Worm (Caenorhabditis elegans) whole organism, L1 larva: ENCODE measurements around the gene F08G2.4.
A peak's percentile ranks its signal among the peaks of the same experiment; 100 is the strongest.

Source experiments
- C16A3.4 ChIP-seq: fragments of 150-350 bp; optimal IDR thresholded peaks from 2 replicates; lab custom pipeline; 2014; ENCODE audit warnings: missing biosample characterization, missing genetic modification characterization
- C34B4.2 ChIP-seq: sonication (generic microtip); optimal IDR thresholded peaks from 2 replicates; lab custom pipeline; 2017; ENCODE audit warnings: mild to moderate bottlenecking, missing genetic modification characterization, missing compliant biosample characterization
- F16B12.6 ChIP-seq: fragments of 150-350 bp; optimal IDR thresholded peaks from 2 replicates; lab custom pipeline; 2014; ENCODE audit warnings: missing biosample characterization, missing genetic modification characterization
- Y116A8C.19 ChIP-seq: sonication (generic microtip); optimal IDR thresholded peaks from 2 replicates; lab custom pipeline; 2016; ENCODE audit warnings: missing compliant biosample characterization, missing genetic modification characterization, borderline replicate concordance
- alr-1 ChIP-seq: fragments of 200-800 bp; sonication (Bioruptor generic); optimal IDR thresholded peaks from 2 replicates; lab custom pipeline; 2018; ENCODE audit warnings: borderline replicate concordance, mild to moderate bottlenecking, missing genetic modification characterization, missing compliant biosample characterization
- aly-2 ChIP-seq: fragments of 150-350 bp; optimal IDR thresholded peaks from 2 replicates; lab custom pipeline; 2014; ENCODE audit warnings: missing biosample characterization, missing genetic modification characterization
- blmp-1 ChIP-seq: fragments of 150-350 bp; optimal IDR thresholded peaks from 2 replicates; lab custom pipeline; 2014; ENCODE audit warnings: missing biosample characterization, missing genetic modification characterization
- ceh-63 ChIP-seq: fragments of 200-800 bp; sonication (Bioruptor generic); optimal IDR thresholded peaks from 2 replicates; lab custom pipeline; 2018; ENCODE audit warnings: mild to moderate bottlenecking, missing genetic modification characterization, missing compliant biosample characterization
- ceh-82 ChIP-seq, 3 experiments: fragments of 150-350 bp in 1 of 3; sonication (generic microtip) in 2 of 3; optimal IDR thresholded peaks; 2 replicates each; lab custom pipeline; 2014 to 2017; ENCODE audit warnings: missing biosample characterization in 3 of 3, missing genetic modification characterization in 3 of 3
- ceh-88 ChIP-seq: fragments of 200-800 bp; sonication (Bioruptor generic); IDR thresholded peaks from 2 replicates; pipeline ENCODE4 v1.3.6; 2022; ENCODE audit warnings: missing genetic modification characterization, missing compliant biosample characterization
- ces-1 ChIP-seq: fragments of 150-350 bp; optimal IDR thresholded peaks from 2 replicates; lab custom pipeline; 2014; ENCODE audit warnings: missing biosample characterization, missing genetic modification reagents, missing genetic modification characterization
- egl-13 ChIP-seq: sonication (generic microtip); optimal IDR thresholded peaks from 2 replicates; lab custom pipeline; 2016; ENCODE audit warnings: missing genotype, missing genetic modification reagents, missing genetic modification characterization, missing compliant biosample characterization
- elt-2 ChIP-seq: sonication (generic microtip); optimal IDR thresholded peaks from 2 replicates; lab custom pipeline; 2016; ENCODE audit warnings: missing genetic modification characterization, mild to moderate bottlenecking, inconsistent platforms, missing compliant biosample characterization, missing genetic modification reagents
- elt-3 ChIP-seq, 6 experiments: fragments of 150-350 bp in 1 of 6; sonication (generic microtip); optimal IDR thresholded peaks; 2 replicates each; lab custom pipeline; 2017 to 2018; ENCODE audit warnings: missing biosample characterization in 6 of 6, missing genetic modification characterization in 6 of 6, inconsistent platforms in 1 of 6
- fkh-8 ChIP-seq: sonication (generic microtip); optimal IDR thresholded peaks from 2 replicates; lab custom pipeline; 2016; ENCODE audit warnings: mild to moderate bottlenecking, missing genetic modification characterization, missing compliant biosample characterization
- hlh-17 ChIP-seq: fragments of 200-800 bp; sonication (Bioruptor generic); optimal IDR thresholded peaks from 2 replicates; lab custom pipeline; 2018; ENCODE audit warnings: missing genetic modification characterization, mild to moderate bottlenecking, missing compliant biosample characterization, moderate library complexity, borderline replicate concordance
- hlh-4 ChIP-seq: sonication (generic microtip); optimal IDR thresholded peaks from 2 replicates; lab custom pipeline; 2016; ENCODE audit warnings: mild to moderate bottlenecking, missing genetic modification characterization, missing compliant biosample characterization
- hpl-2 ChIP-seq: fragments of 150-350 bp; optimal IDR thresholded peaks from 2 replicates; lab custom pipeline; 2014; ENCODE audit warnings: missing biosample characterization, missing genetic modification reagents, missing genetic modification characterization
- irx-1 ChIP-seq: sonication (generic microtip); optimal IDR thresholded peaks from 2 replicates; lab custom pipeline; 2016; ENCODE audit warnings: missing genetic modification characterization, missing compliant biosample characterization
- jun-1 ChIP-seq: fragments of 150-350 bp; optimal IDR thresholded peaks from 2 replicates; lab custom pipeline; 2014; ENCODE audit warnings: missing biosample characterization, missing genetic modification reagents, missing genetic modification characterization
- lin-13 ChIP-seq: fragments of 150-350 bp; optimal IDR thresholded peaks from 2 replicates; lab custom pipeline; 2014; ENCODE audit warnings: missing biosample characterization, missing genetic modification reagents, missing genetic modification characterization
- lin-15B ChIP-seq: fragments of 150-350 bp; sonication (generic microtip); optimal IDR thresholded peaks from 3 replicates; lab custom pipeline; 2014; ENCODE audit warnings: missing biosample characterization, missing genetic modification characterization
- lin-35 ChIP-seq, 2 experiments: fragments of 150-350 bp; optimal IDR thresholded peaks; 2 replicates each; lab custom pipeline; 2014; ENCODE audit warnings: missing biosample characterization in 2 of 2, missing genetic modification characterization in 2 of 2, missing genetic modification reagents in 2 of 2
- lin-39 ChIP-seq: fragments of 150-350 bp; optimal IDR thresholded peaks from 2 replicates; lab custom pipeline; 2014; ENCODE audit warnings: missing biosample characterization, missing genetic modification reagents, missing genetic modification characterization
- lsy-2 ChIP-seq, 2 experiments: fragments of 150-350 bp; optimal IDR thresholded peaks; 2 replicates each; lab custom pipeline; 2014; ENCODE audit warnings: missing biosample characterization in 2 of 2, missing genetic modification characterization in 2 of 2
- mab-9 ChIP-seq: fragments of 200-800 bp; sonication (Bioruptor generic); IDR thresholded peaks from 2 replicates; pipeline ENCODE4 v1.3.6; 2022; ENCODE audit warnings: missing genetic modification reagents, missing genetic modification characterization, missing compliant biosample characterization
- mef-2 ChIP-seq: fragments of 150-350 bp; optimal IDR thresholded peaks from 2 replicates; lab custom pipeline; 2014; ENCODE audit warnings: missing biosample characterization, missing genetic modification characterization
- mep-1 ChIP-seq: fragments of 150-350 bp; optimal IDR thresholded peaks from 2 replicates; lab custom pipeline; 2014; ENCODE audit warnings: missing biosample characterization, missing genetic modification characterization
- nhr-19 ChIP-seq: fragments of 200-800 bp; sonication (Bioruptor generic); conservative IDR thresholded peaks from 2 replicates; pipeline ENCODE4 v1.3.6; 2022; ENCODE audit warnings: missing genetic modification characterization, missing compliant biosample characterization
- nhr-28 ChIP-seq: fragments of 150-350 bp; optimal IDR thresholded peaks from 2 replicates; lab custom pipeline; 2014; ENCODE audit warnings: missing biosample characterization, missing genetic modification characterization
- nhr-47 ChIP-seq: sonication (generic microtip); optimal IDR thresholded peaks from 2 replicates; lab custom pipeline; 2016; ENCODE audit warnings: mild to moderate bottlenecking, missing genetic modification characterization, moderate library complexity, missing compliant biosample characterization
- nhr-71 ChIP-seq: sonication (generic microtip); optimal IDR thresholded peaks from 2 replicates; lab custom pipeline; 2016; ENCODE audit warnings: mild to moderate bottlenecking, missing genetic modification characterization, moderate library complexity, missing compliant biosample characterization
- nhr-76 ChIP-seq: sonication (generic microtip); optimal IDR thresholded peaks from 2 replicates; lab custom pipeline; 2017; ENCODE audit warnings: missing biosample characterization, missing genetic modification characterization
- nhr-84 ChIP-seq: sonication (generic microtip); optimal IDR thresholded peaks from 2 replicates; lab custom pipeline; 2017; ENCODE audit warnings: missing biosample characterization, missing genetic modification characterization
- pag-3 ChIP-seq: sonication (generic microtip); optimal IDR thresholded peaks from 2 replicates; lab custom pipeline; 2017; ENCODE audit warnings: missing genetic modification characterization, mild to moderate bottlenecking, missing compliant biosample characterization, antibody characterized with exemption, borderline replicate concordance; ENCODE audit not compliant: insufficient read depth
- pax-3 ChIP-seq: fragments of 200-800 bp; sonication (Bioruptor generic); optimal IDR thresholded peaks from 2 replicates; lab custom pipeline; 2018; ENCODE audit warnings: mild to moderate bottlenecking, missing genetic modification characterization, moderate library complexity, missing compliant biosample characterization
- rnt-1 ChIP-seq: sonication (generic microtip); optimal IDR thresholded peaks from 2 replicates; lab custom pipeline; 2016; ENCODE audit warnings: mild to moderate bottlenecking, missing genetic modification characterization, moderate library complexity, missing compliant biosample characterization
- skn-1 ChIP-seq: fragments of 150-350 bp; optimal IDR thresholded peaks from 2 replicates; lab custom pipeline; 2014; ENCODE audit warnings: missing biosample characterization, missing genetic modification characterization
- snpc-4 ChIP-seq: fragments of 150-350 bp; optimal IDR thresholded peaks from 2 replicates; lab custom pipeline; 2014; ENCODE audit warnings: missing biosample characterization, missing genetic modification characterization
- snu-23 ChIP-seq: sonication (generic microtip); optimal IDR thresholded peaks from 2 replicates; lab custom pipeline; 2016; ENCODE audit warnings: missing genetic modification characterization, missing compliant biosample characterization
- sox-4 ChIP-seq: sonication (generic microtip); optimal IDR thresholded peaks from 2 replicates; lab custom pipeline; 2016; ENCODE audit warnings: missing genetic modification characterization, missing compliant biosample characterization
- swsn-7 ChIP-seq: sonication (generic microtip); optimal IDR thresholded peaks from 2 replicates; lab custom pipeline; 2016; ENCODE audit warnings: missing genetic modification characterization, missing compliant biosample characterization
- tbx-2 ChIP-seq: sonication (generic microtip); optimal IDR thresholded peaks from 2 replicates; lab custom pipeline; 2016; ENCODE audit warnings: missing genetic modification characterization, missing compliant biosample characterization
- unc-130 ChIP-seq: fragments of 150-350 bp; optimal IDR thresholded peaks from 2 replicates; lab custom pipeline; 2017; ENCODE audit warnings: missing biosample characterization, missing genetic modification characterization, inconsistent platforms
- unc-30 ChIP-seq: sonication (generic microtip); optimal IDR thresholded peaks from 2 replicates; lab custom pipeline; 2017; ENCODE audit warnings: missing biosample characterization, missing genetic modification characterization
- unc-62 ChIP-seq: fragments of 150-350 bp; optimal IDR thresholded peaks from 2 replicates; lab custom pipeline; 2014; ENCODE audit warnings: missing biosample characterization, missing genetic modification reagents, missing genetic modification characterization
- unc-86 ChIP-seq: sonication (generic microtip); optimal IDR thresholded peaks from 2 replicates; lab custom pipeline; 2016; ENCODE audit warnings: missing genetic modification characterization, missing compliant biosample characterization
- zip-4 ChIP-seq: fragments of 200-800 bp; sonication (Bioruptor generic); optimal IDR thresholded peaks from 2 replicates; lab custom pipeline; 2018; ENCODE audit warnings: mild to moderate bottlenecking, missing genetic modification characterization, moderate library complexity, missing compliant biosample characterization
- ztf-11 ChIP-seq, 2 experiments: sonication (generic microtip); optimal IDR thresholded peaks; 2 replicates each; lab custom pipeline; 2016 to 2017; ENCODE audit warnings: missing genetic modification characterization in 2 of 2, missing biosample characterization in 1 of 2, missing compliant biosample characterization in 1 of 2

F08G2.4 gene

ce11 chrII:13872191-13872889 lies 41.9 kb downstream of the F08G2.4 start, which contains the start of the genes cup-14 and ndub-8 (continued):
- peak; percentile 100 for TF ChIP-seq lsy-2 (tag; optimal IDR thresholded peaks at IDR 0.05; lab: Kevin White, UChicago)
- no peak for TF ChIP-seq nhr-84 (tag; lab: Kevin White, UChicago)
- TF ChIP-seq alr-1 (tag; lab: Kevin White, UChicago) = no peak
- peak; percentile 95 for TF ChIP-seq snu-23 (GFP tag; lab: Kevin White, UChicago)
- TF ChIP-seq fkh-8 (tag; lab: Kevin White, UChicago) = peak; percentile 88
- peak; percentile 87 to 95 (median 91) for TF ChIP-seq ceh-82 (tag; optimal IDR thresholded peaks at IDR 0.05; lab: Kevin White, UChicago)
- no peak for TF ChIP-seq nhr-28 (tag; lab: Kevin White, UChicago)
- peak; percentile 90 for TF ChIP-seq mep-1 (tag; lab: Kevin White, UChicago)
- peak; percentile 65 for TF ChIP-seq elt-2
- TF ChIP-seq ceh-63 (GFP tag; lab: Kevin White, UChicago) = no peak
- peak; percentile 90 for TF ChIP-seq nhr-19 (GFP tag; lab: Robert Waterston, UW)
- no peak for TF ChIP-seq swsn-7 (tag; lab: Kevin White, UChicago)
- TF ChIP-seq hpl-2 = peak; percentile 76
- TF ChIP-seq pag-3 (tag; lab: Kevin White, UChicago) = no peak
- TF ChIP-seq ztf-11 (tag; optimal IDR thresholded peaks at IDR 0.05; lab: Kevin White, UChicago) = peak in 1 of 2 experiments; percentile 68
- peak; percentile 78 for TF ChIP-seq skn-1 (tag; lab: Kevin White, UChicago)
- peak; percentile 89 for TF ChIP-seq aly-2
- peak; percentile 75 for TF ChIP-seq sox-4 (tag; lab: Kevin White, UChicago)
- TF ChIP-seq nhr-76 (tag; lab: Kevin White, UChicago) = no peak
- no peak for TF ChIP-seq unc-30 (tag; lab: Kevin White, UChicago)
- TF ChIP-seq elt-3 (tag; optimal IDR thresholded peaks at IDR 0.05; lab: Kevin White, UChicago) = peak in 3 of 6 experiments; percentile 8 to 85 (median 62)
- no peak for TF ChIP-seq Y116A8C.19 (tag; lab: Kevin White, UChicago)
- TF ChIP-seq nhr-47 = peak; percentile 95
- TF ChIP-seq unc-130 (tag; lab: Kevin White, UChicago) = peak; percentile 95
- peak; percentile 80 to 87 for TF ChIP-seq lin-35 (GFP tag; optimal IDR thresholded peaks at IDR 0.05; lab: Kevin White, UChicago)
- TF ChIP-seq blmp-1 (tag; lab: Kevin White, UChicago) = peak; percentile 37
- TF ChIP-seq tbx-2 (tag; lab: Kevin White, UChicago) = peak; percentile 92
- no peak for TF ChIP-seq mef-2
- peak; percentile 90 for TF ChIP-seq unc-86 (tag; lab: Kevin White, UChicago)
- peak; percentile 95 for TF ChIP-seq nhr-71 (tag; lab: Kevin White, UChicago)
- TF ChIP-seq C16A3.4 (tag; lab: Kevin White, UChicago) = peak; percentile 92
- peak; percentile 91 for TF ChIP-seq irx-1 (tag; lab: Kevin White, UChicago)
- peak; percentile 80 for TF ChIP-seq egl-13 (tag; lab: Kevin White, UChicago)

ce11 chrII:13875734-13876133 lies 45.3 kb downstream of the F08G2.4 start, which contains the start of gene ing-3:
Gene ing-3, plus strand, starts transcription at chrII:13876034.
- TF ChIP-seq mab-9 (no peak), ceh-88 (GFP tag; lab: Robert Waterston, UW) (no peak), elt-2 (no peak), pax-3 (no peak), rnt-1 (tag; lab: Kevin White, UChicago) (no peak), snpc-4 (tag; lab: Kevin White, UChicago) (no peak), unc-62 (GFP tag; lab: Kevin White, UChicago) (no peak), lin-15B (no peak), hlh-17 (GFP tag; lab: Kevin White, UChicago) (no peak), lin-39 (no peak), ces-1 (GFP tag; lab: Kevin White, UChicago) (no peak), fkh-8 (tag; lab: Kevin White, UChicago) (no peak), jun-1 (tag; lab: Kevin White, UChicago) (no peak), hlh-4 (no peak), lin-13 (GFP tag; lab: Kevin White, UChicago) (no peak), lin-35 (GFP tag; optimal IDR thresholded peaks at IDR 0.05; lab: Kevin White, UChicago) (no peak), zip-4 (GFP tag; lab: Kevin White, UChicago) (no peak), F16B12.6 (tag; lab: Kevin White, UChicago) (no peak), nhr-28 (tag; lab: Kevin White, UChicago) (no peak), C34B4.2 (tag; lab: Kevin White, UChicago) (no peak)
- TF ChIP-seq, all 84 proteins: peak for 0
